Worm (Caenorhabditis elegans): ENCODE results near the gene F55G7.1.

Gene F55G7.1

DNA sequence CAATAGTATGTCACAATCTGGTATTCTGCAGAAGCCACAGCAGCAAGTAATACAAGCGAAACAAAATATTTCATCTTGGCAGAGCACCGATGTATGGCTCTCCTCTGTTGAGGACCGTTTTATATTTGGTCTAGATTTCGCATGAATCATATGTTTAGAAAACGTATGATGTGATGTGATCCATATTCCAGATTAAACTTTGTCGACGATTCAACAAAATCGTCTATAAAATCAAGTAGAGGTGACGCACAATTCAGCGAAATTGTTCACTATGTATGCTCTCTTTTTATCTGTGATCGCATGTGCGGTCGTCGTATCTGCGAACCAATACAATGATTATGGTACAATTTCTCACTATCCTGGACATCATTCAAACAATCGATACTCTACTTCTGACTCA lies 44.4 kb upstream of the F55G7.1 start, which contains the start of the genes Y62H9A.3 and Y62H9A.4:
Gene Y62H9A.3 (minus strand): TSS at position 101 of the 400 bp plus-strand sequence.
Gene Y62H9A.4 (plus strand): TSS at position 256 of the 400 bp plus-strand sequence.
- no peak for TF ChIP-seq unc-62 (GFP tag; optimal IDR thresholded peaks at IDR 0.05)
- TF ChIP-seq skn-1 (tag; optimal IDR thresholded peaks at IDR 0.05) = no peak
- no peak for TF ChIP-seq efl-3 (GFP tag; optimal IDR thresholded peaks at IDR 0.05)

DNA sequence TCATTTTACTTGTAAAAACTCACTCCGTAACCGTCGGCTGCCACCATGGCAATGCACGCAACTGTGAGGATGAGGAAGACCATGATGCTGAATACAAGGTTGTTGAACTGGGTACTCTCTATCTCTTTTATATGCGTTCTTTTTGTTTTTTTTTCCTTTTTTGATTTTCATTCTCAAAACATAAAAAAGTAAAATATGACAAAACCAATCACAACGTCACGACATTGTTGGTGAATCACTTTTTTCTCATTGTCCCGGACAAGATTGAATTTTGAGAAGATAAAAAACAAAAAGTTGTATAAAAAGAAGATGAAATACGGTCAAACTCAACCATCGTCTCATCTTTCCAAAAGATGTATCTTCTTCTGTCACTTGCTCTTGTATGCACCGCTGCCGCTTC lies 41.4 kb upstream of the F55G7.1 start, which contains the start of the genes Y62H9A.5 and ule-5:
Gene Y62H9A.5 (minus strand): TSS at position 101 of the 400 bp plus-strand sequence.
Gene ule-5 (plus strand): TSS at position 328 of the 400 bp plus-strand sequence.
- TF ChIP-seq lin-39 (tag; optimal IDR thresholded peaks at IDR 0.05) (no peak), ceh-63 (GFP tag; optimal IDR thresholded peaks at IDR 0.05) (no peak), hpl-2 (GFP tag; optimal IDR thresholded peaks at IDR 0.05) (no peak), hlh-4 (tag; optimal IDR thresholded peaks at IDR 0.05) (no peak), irx-1 (tag; optimal IDR thresholded peaks at IDR 0.05) (no peak), zag-1 (tag; optimal IDR thresholded peaks at IDR 0.05) (no peak), mdl-1 (tag; optimal IDR thresholded peaks at IDR 0.05) (no peak), alr-1 (tag; optimal IDR thresholded peaks at IDR 0.05; ENCODE audit: borderline replicate concordance) (no peak), efl-1 (optimal IDR thresholded peaks at IDR 0.05) (no peak), efl-1 (GFP tag; optimal IDR thresholded peaks at IDR 0.05 in 1 of 2) (no peak), aly-2 (tag; optimal IDR thresholded peaks at IDR 0.05) (no peak), lin-13 (GFP tag; optimal IDR thresholded peaks at IDR 0.05) (no peak), xbp-1 (tag; optimal IDR thresholded peaks at IDR 0.05) (no peak), nhr-28 (tag; optimal IDR thresholded peaks at IDR 0.05) (no peak), sptf-1 (tag; optimal IDR thresholded peaks at IDR 0.05) (no peak), C16A3.4 (tag; optimal IDR thresholded peaks at IDR 0.05) (no peak), elt-3 (tag; optimal IDR thresholded peaks at IDR 0.05) (no peak), nhr-90 (tag; optimal IDR thresholded peaks at IDR 0.05; ENCODE audit: poor library complexity) (no peak), grh-1 (GFP tag; IDR thresholded peaks at IDR 0.05) (no peak)

DNA sequence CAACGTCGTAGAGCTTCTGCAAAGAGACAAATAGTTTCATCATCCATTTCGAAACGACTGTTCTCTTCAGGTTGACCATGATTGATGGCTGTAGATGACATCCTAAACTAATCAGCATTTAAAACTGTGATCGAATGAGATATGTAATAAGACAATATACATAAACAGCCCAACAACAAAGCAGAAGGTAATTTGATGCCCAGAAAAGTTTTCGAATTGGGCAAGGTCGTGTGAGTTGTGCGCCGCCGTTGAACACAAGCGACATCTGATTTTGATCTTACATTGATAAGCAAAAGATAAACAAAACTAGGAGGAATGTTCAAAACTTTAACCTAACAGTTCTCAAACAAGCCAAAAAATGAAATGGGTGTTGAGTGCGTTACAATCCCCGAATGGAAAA lies 38.7 kb upstream of the F55G7.1 start, which contains the start of gene Y62H9A.7:
Gene Y62H9A.7 (minus strand): TSS at position 101 of the 400 bp plus-strand sequence.
- no peak for TF ChIP-seq vab-15 (tag; optimal IDR thresholded peaks at IDR 0.05)
- TF ChIP-seq zip-4 (GFP tag; optimal IDR thresholded peaks at IDR 0.05) = no peak
- no peak for TF ChIP-seq ceh-82 (tag; optimal IDR thresholded peaks at IDR 0.05)
- no peak for TF ChIP-seq C04F5.9 (tag; optimal IDR thresholded peaks at IDR 0.05)
- no peak for TF ChIP-seq fkh-10 (GFP tag; optimal IDR thresholded peaks at IDR 0.05)
- TF ChIP-seq hlh-17 (GFP tag; optimal IDR thresholded peaks at IDR 0.05; ENCODE audit: borderline replicate concordance) = no peak
- no peak for TF ChIP-seq fkh-4 (tag; optimal IDR thresholded peaks at IDR 0.05; ENCODE audit: borderline replicate concordance)
- no peak for TF ChIP-seq nhr-84 (tag; optimal IDR thresholded peaks at IDR 0.05)
- TF ChIP-seq nhr-90 (tag; optimal IDR thresholded peaks at IDR 0.05; ENCODE audit: poor library complexity) = no peak
- no peak for TF ChIP-seq jun-1 (tag; optimal IDR thresholded peaks at IDR 0.05)
- TF ChIP-seq unc-98 (GFP tag; IDR thresholded peaks at IDR 0.05) = no peak
- no peak for TF ChIP-seq zag-1 (tag; optimal IDR thresholded peaks at IDR 0.05)
- no peak for TF ChIP-seq C34B4.2 (tag; optimal IDR thresholded peaks at IDR 0.05)
- no peak for TF ChIP-seq egl-27 (tag; optimal IDR thresholded peaks at IDR 0.05)
- TF ChIP-seq egl-13 (tag; optimal IDR thresholded peaks at IDR 0.05) = no peak

ce11 chrX:11892328-11892727 lies 31.9 kb upstream of the F55G7.1 start, which contains the start of gene Y62H9A.8:
TSS of gene Y62H9A.8 (minus strand) at chrX:11892428.
- no peak for TF ChIP-seq nhr-90 (tag; optimal IDR thresholded peaks at IDR 0.05; ENCODE audit: poor library complexity)
- TF ChIP-seq hpl-2 (GFP tag; optimal IDR thresholded peaks at IDR 0.05) = no peak
- TF ChIP-seq nhr-47 (tag; optimal IDR thresholded peaks at IDR 0.05) = no peak
- no peak for TF ChIP-seq C16A3.4 (tag; optimal IDR thresholded peaks at IDR 0.05)
- TF ChIP-seq mep-1 (tag; optimal IDR thresholded peaks at IDR 0.05) = no peak
- no peak for TF ChIP-seq nhr-12 (tag; optimal IDR thresholded peaks at IDR 0.05)
- no peak for TF ChIP-seq jun-1 (tag; optimal IDR thresholded peaks at IDR 0.05)
- no peak for TF ChIP-seq snpc-4 (tag; optimal IDR thresholded peaks at IDR 0.05)
- no peak for TF ChIP-seq tlp-1 (tag; optimal IDR thresholded peaks at IDR 0.05)
- TF ChIP-seq sptf-1 (tag; optimal IDR thresholded peaks at IDR 0.05) = no peak
- no peak for TF ChIP-seq lin-35 (GFP tag; optimal IDR thresholded peaks at IDR 0.05)
- no peak for TF ChIP-seq ceh-63 (GFP tag; optimal IDR thresholded peaks at IDR 0.05)

Data from whole organism, L1 larva.